Worm (Caenorhabditis elegans) whole organism, L4 larva: Measurements from ENCODE around the gene Y102A11A.3.

Experiments
- F10B5.3 ChIP-seq: sonication (generic microtip); optimal IDR thresholded peaks from 2 replicates; lab custom pipeline; 2016; ENCODE audit warnings: mild to moderate bottlenecking, missing genetic modification characterization, missing compliant biosample characterization
- F49E8.2 ChIP-seq: sonication (generic microtip); optimal IDR thresholded peaks from 2 replicates; lab custom pipeline; 2016; ENCODE audit warnings: missing compliant biosample characterization, mild to moderate bottlenecking, missing genetic modification characterization, borderline replicate concordance
- Y5F2A.4 ChIP-seq: fragments of 200-800 bp; sonication (Bioruptor generic); optimal IDR thresholded peaks from 2 replicates; lab custom pipeline; 2018; ENCODE audit warnings: mild to moderate bottlenecking, missing genetic modification characterization, missing compliant biosample characterization
- Y75B8A.6 ChIP-seq: fragments of 200-800 bp; sonication (Bioruptor generic); IDR thresholded peaks from 2 replicates; pipeline ENCODE4 v1.3.6; 2022; ENCODE audit warnings: missing genetic modification reagents, missing genetic modification characterization, missing compliant biosample characterization
- ZK337.2 ChIP-seq: fragments of 200-800 bp; sonication (Bioruptor generic); IDR thresholded peaks from 2 replicates; pipeline ENCODE4 v1.3.6; 2022; ENCODE audit warnings: missing genetic modification reagents, missing genetic modification characterization, missing compliant biosample characterization
- ZK546.5 ChIP-seq, 2 experiments: sonication (generic microtip); optimal IDR thresholded peaks; 2 replicates each; lab custom pipeline; 2017; ENCODE audit warnings: missing biosample characterization in 2 of 2, missing genetic modification characterization in 2 of 2
- aha-1 ChIP-seq: fragments of 150-350 bp; peaks from one replicate; lab custom pipeline; 2014; ENCODE audit warnings: missing biosample characterization, missing genetic modification characterization
- ceh-62 ChIP-seq: sonication (generic microtip); optimal IDR thresholded peaks from 2 replicates; lab custom pipeline; 2017; ENCODE audit warnings: missing biosample characterization, missing genetic modification characterization
- ceh-82 ChIP-seq: sonication (generic microtip); optimal IDR thresholded peaks from 2 replicates; lab custom pipeline; 2017; ENCODE audit warnings: missing biosample characterization, missing genetic modification characterization
- cey-2 ChIP-seq: sonication (generic microtip); optimal IDR thresholded peaks from 3 replicates; lab custom pipeline; 2017; ENCODE audit warnings: missing genetic modification characterization, mild to moderate bottlenecking, missing compliant biosample characterization, antibody characterized with exemption, borderline replicate concordance; ENCODE audit not compliant: insufficient read depth
- daf-12 ChIP-seq: fragments of 150-350 bp; optimal IDR thresholded peaks from 2 replicates; lab custom pipeline; 2014; ENCODE audit warnings: missing biosample characterization, missing genetic modification reagents, missing genetic modification characterization
- dmd-6 ChIP-seq: fragments of 200-800 bp; sonication (Bioruptor generic); IDR thresholded peaks from 2 replicates; pipeline ENCODE4 v1.3.6; 2022; ENCODE audit warnings: missing genetic modification reagents, missing genetic modification characterization, missing compliant biosample characterization
- dmd-8 ChIP-seq: fragments of 200-800 bp; sonication (Bioruptor generic); IDR thresholded peaks from 2 replicates; pipeline ENCODE4 v1.3.6; 2022; ENCODE audit warnings: missing genetic modification characterization, missing compliant biosample characterization
- dpl-1 ChIP-seq: fragments of 150-350 bp; optimal IDR thresholded peaks from 2 replicates; lab custom pipeline; 2014; ENCODE audit warnings: missing biosample characterization, missing genetic modification reagents, missing genetic modification characterization
- dve-1 ChIP-seq: sonication (generic microtip); optimal IDR thresholded peaks from 2 replicates; lab custom pipeline; 2017; ENCODE audit warnings: antibody characterized with exemption, mild to moderate bottlenecking, missing genetic modification characterization, missing compliant biosample characterization; ENCODE audit not compliant: insufficient read depth
- hif-1 ChIP-seq, 2 experiments: sonication (generic microtip); optimal IDR thresholded peaks; 2 replicates each; lab custom pipeline; 2016 to 2017; ENCODE audit warnings: missing compliant biosample characterization in 2 of 2, missing genetic modification characterization in 2 of 2, missing genetic modification reagents in 2 of 2, missing genotype in 2 of 2, mild to moderate bottlenecking in 1 of 2
- lim-7 ChIP-seq: fragments of 200-800 bp; sonication (Bioruptor generic); IDR thresholded peaks from 2 replicates; pipeline ENCODE4 v1.3.6; 2022; ENCODE audit warnings: missing genetic modification characterization, missing compliant biosample characterization
- madf-5 ChIP-seq, 2 experiments: fragments of 200-800 bp; sonication (Bioruptor generic); IDR thresholded peaks; 2 replicates each; pipeline ENCODE4 v1.3.6; 2022; ENCODE audit warnings: missing compliant biosample characterization in 2 of 2, missing genetic modification characterization in 2 of 2
- madf-9 ChIP-seq: fragments of 200-800 bp; sonication (Bioruptor generic); conservative IDR thresholded peaks from 2 replicates; pipeline ENCODE4 v1.3.6; 2022; ENCODE audit warnings: missing genetic modification reagents, missing genetic modification characterization, missing compliant biosample characterization
- nhr-102 ChIP-seq: sonication (generic microtip); optimal IDR thresholded peaks from 2 replicates; lab custom pipeline; 2016; ENCODE audit warnings: mild to moderate bottlenecking, missing genetic modification characterization, moderate library complexity, missing compliant biosample characterization
- nhr-11 ChIP-seq: fragments of 150-350 bp; optimal IDR thresholded peaks from 2 replicates; lab custom pipeline; 2014; ENCODE audit warnings: missing biosample characterization, missing genetic modification characterization
- nhr-28 ChIP-seq: fragments of 150-350 bp; optimal IDR thresholded peaks from 2 replicates; lab custom pipeline; 2014; ENCODE audit warnings: missing biosample characterization, missing genetic modification characterization
- nhr-41 ChIP-seq: fragments of 200-800 bp; sonication (Bioruptor generic); IDR thresholded peaks from 2 replicates; pipeline ENCODE4 v1.3.6; 2022; ENCODE audit warnings: missing genetic modification reagents, missing genetic modification characterization, missing compliant biosample characterization
- nhr-77 ChIP-seq: fragments of 150-350 bp; optimal IDR thresholded peaks from 2 replicates; lab custom pipeline; 2014; ENCODE audit warnings: missing biosample characterization, missing genetic modification characterization
- pha-4 ChIP-seq, 2 experiments: fragments of 150-350 bp in 1 of 2; fragments of 200-800 bp in 1 of 2; sonication (Bioruptor generic) in 1 of 2; IDR thresholded peaks in 1 of 2; optimal IDR thresholded peaks in 1 of 2; 2 replicates each; pipeline versions ENCODE4 v1.3.6 to Lab custom; 2014 to 2022; ENCODE audit warnings: missing genetic modification characterization in 2 of 2, missing genetic modification reagents in 2 of 2, missing biosample characterization in 1 of 2, missing compliant biosample characterization in 1 of 2
- rbr-2 ChIP-seq: sonication (generic microtip); optimal IDR thresholded peaks from 2 replicates; lab custom pipeline; 2016; ENCODE audit warnings: missing genotype, missing genetic modification characterization, missing compliant biosample characterization
- sdz-12 ChIP-seq: fragments of 200-800 bp; sonication (Bioruptor generic); optimal IDR thresholded peaks from 2 replicates; lab custom pipeline; 2018; ENCODE audit warnings: mild to moderate bottlenecking, missing genetic modification characterization, missing compliant biosample characterization
- spr-1 ChIP-seq: sonication (generic microtip); optimal IDR thresholded peaks from 2 replicates; lab custom pipeline; 2016; ENCODE audit warnings: mild to moderate bottlenecking, missing genetic modification characterization, missing compliant biosample characterization
- tra-1 ChIP-seq: fragments of 200-800 bp; sonication (Bioruptor generic); IDR thresholded peaks from 2 replicates; pipeline ENCODE4 v1.3.6; 2022; ENCODE audit warnings: missing genetic modification reagents, missing genetic modification characterization, missing compliant biosample characterization
- unc-62 ChIP-seq, 3 experiments: fragments of 150-350 bp in 1 of 3; sonication (generic microtip); optimal IDR thresholded peaks in 2 of 3; peaks in 1 of 3; 1 replicate in 1 of 3; 2 replicates in 2 of 3; lab custom pipeline; 2014 to 2017; ENCODE audit warnings: missing biosample characterization in 3 of 3, missing genetic modification characterization in 3 of 3, missing genetic modification reagents in 3 of 3, missing genotype in 1 of 3
- ztf-7 ChIP-seq: fragments of 150-350 bp; optimal IDR thresholded peaks from 2 replicates; lab custom pipeline; 2014; ENCODE audit warnings: missing biosample characterization, missing genetic modification characterization

The Y102A11A.3 gene

DNA sequence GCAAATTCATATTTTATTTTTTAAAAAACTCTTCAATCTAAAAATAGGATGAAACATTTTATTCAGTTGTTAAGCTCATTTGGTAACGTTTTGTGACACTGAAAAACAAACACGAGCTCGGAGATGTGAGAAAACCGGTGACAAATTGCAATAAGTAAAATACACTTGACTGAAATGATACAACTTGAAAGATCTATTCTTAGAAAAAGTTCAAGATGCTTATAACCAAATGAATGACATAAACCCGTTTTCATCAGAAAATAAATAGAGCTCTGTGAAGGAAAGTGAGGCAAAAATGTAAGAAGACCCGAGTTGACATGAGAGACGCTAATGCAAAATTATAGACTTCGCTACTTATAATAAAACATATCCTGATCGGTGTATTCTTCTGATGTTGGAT is 20.4 kb downstream of the Y102A11A.3 start, which contains the start of gene smex-2:
Gene smex-2, minus strand, starts transcription at position 101 of the 400 bp plus-strand sequence.
- TF ChIP-seq dmd-6 (no peak), tra-1 (GFP tag; lab: Robert Waterston, UW) (no peak), nhr-102 (tag; lab: Kevin White, UChicago) (no peak), dve-1 (tag; lab: Kevin White, UChicago) (no peak), nhr-28 (tag; lab: Kevin White, UChicago) (no peak), hif-1 (tag; optimal IDR thresholded peaks at IDR 0.05; lab: Kevin White, UChicago) (no peak), Y5F2A.4 (GFP tag; lab: Kevin White, UChicago) (no peak), ceh-62 (tag; lab: Kevin White, UChicago) (no peak), Y75B8A.6 (GFP tag; lab: Robert Waterston, UW) (no peak)

DNA sequence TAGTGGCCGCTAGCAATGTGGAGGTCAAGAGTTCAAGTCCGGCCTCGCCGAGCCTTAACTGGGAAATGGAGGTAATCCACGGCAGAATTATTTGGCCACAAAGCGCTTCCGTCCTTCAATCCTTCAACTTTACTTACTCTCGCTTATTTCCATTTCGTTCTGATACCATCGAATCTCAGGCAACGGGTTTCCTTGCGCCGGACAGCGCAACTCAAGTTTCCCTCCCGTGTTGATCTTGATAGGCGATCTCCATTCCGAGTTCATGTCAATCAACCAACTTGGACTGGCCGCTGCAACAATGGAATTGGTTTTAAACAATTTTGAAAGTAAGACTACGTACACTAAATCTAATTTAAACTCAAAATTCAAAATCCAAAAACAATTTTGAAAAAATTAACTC is 21.9 kb downstream of the Y102A11A.3 start:
- peak in 1 of 2 experiments; percentile 70 for TF ChIP-seq unc-62 (GFP tag; optimal IDR thresholded peaks at IDR 0.05 in 1 of 2; lab: Kevin White, UChicago)
- no peak for TF ChIP-seq unc-62 (tag; optimal IDR thresholded peaks at IDR 0.05; lab: Kevin White, UChicago)
- no peak for TF ChIP-seq nhr-11 (tag; lab: Kevin White, UChicago)

DNA sequence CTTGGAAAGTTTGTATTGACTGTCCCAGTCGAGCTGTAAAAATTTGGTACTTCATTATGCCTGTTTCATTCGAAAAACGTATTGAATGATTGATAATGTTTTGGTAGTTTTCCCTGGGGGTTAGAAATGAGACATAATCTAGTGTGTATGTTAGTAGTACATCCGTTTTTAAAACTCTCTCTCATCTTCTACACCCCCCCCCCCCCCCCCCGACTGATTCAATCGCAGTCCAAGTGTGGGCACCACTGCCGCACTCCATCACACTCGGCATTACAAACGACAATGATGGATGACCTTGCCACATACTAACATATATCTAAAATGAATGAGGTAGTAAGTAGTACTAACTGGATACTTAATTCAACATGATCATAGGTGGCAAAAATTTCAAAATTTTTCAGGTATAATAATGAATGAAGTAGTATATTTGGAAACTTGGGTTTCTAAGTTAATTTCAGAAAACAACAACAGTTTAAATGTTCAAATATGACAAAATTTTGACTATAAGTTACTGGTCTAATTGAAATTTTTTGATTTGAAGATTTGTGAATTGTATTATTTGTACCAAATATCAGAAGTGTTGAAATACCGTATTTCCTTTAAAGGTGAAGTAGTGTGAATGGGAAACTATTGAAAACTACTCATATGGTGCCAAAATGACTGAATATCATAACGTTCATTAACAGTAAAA is 22.6 kb downstream of the Y102A11A.3 start:
- no peak for TF ChIP-seq ZK337.2 (GFP tag; lab: Robert Waterston, UW)
- peak; percentile 96 for TF ChIP-seq aha-1 (tag; lab: Kevin White, UChicago)
- TF ChIP-seq unc-62 (GFP tag; optimal IDR thresholded peaks at IDR 0.05 in 1 of 2; lab: Kevin White, UChicago), result peak in 1 of 2 experiments; percentile 94
- no peak for TF ChIP-seq unc-62 (tag; optimal IDR thresholded peaks at IDR 0.05; lab: Kevin White, UChicago)
- no peak for TF ChIP-seq ztf-7 (tag; lab: Kevin White, UChicago)

DNA sequence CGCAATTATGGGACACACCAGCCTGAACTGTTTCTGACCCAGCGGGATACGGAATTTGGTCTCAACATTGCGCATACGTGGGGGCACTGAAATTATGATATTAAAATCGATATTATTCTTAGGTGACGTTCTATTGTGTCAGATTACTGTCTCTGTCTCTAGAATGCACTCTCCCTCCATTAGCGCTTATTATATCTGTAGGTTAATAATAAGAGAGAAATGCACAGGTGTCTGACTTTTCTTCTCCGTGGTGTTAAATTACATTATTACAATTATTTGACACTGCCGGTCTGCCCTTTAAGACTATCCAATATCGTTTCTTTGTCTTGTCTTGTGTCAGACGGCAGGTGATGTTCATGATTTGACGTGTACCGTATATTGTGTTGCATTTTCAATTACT is 23.7 kb downstream of the Y102A11A.3 start:
- TF ChIP-seq Y5F2A.4 (GFP tag; lab: Kevin White, UChicago) (no peak), daf-12 (tag; lab: Kevin White, UChicago) (no peak), F10B5.3 (tag; lab: Kevin White, UChicago) (no peak), ceh-82 (tag; lab: Kevin White, UChicago) (no peak), spr-1 (tag; lab: Kevin White, UChicago) (no peak), ZK546.5 (tag; optimal IDR thresholded peaks at IDR 0.05; lab: Kevin White, UChicago) (no peak), tra-1 (GFP tag; lab: Robert Waterston, UW) (no peak), sdz-12 (GFP tag; lab: Kevin White, UChicago) (no peak), ztf-7 (tag; lab: Kevin White, UChicago) (no peak), nhr-11 (tag; lab: Kevin White, UChicago) (no peak), madf-9 (no peak), unc-62 (GFP tag; optimal IDR thresholded peaks at IDR 0.05 in 1 of 2; lab: Kevin White, UChicago) (no peak), unc-62 (tag; optimal IDR thresholded peaks at IDR 0.05; lab: Kevin White, UChicago) (no peak), ceh-62 (tag; lab: Kevin White, UChicago) (no peak), nhr-41 (GFP tag; lab: Robert Waterston, UW) (no peak), rbr-2 (tag; lab: Kevin White, UChicago) (no peak), dmd-8 (no peak)

DNA sequence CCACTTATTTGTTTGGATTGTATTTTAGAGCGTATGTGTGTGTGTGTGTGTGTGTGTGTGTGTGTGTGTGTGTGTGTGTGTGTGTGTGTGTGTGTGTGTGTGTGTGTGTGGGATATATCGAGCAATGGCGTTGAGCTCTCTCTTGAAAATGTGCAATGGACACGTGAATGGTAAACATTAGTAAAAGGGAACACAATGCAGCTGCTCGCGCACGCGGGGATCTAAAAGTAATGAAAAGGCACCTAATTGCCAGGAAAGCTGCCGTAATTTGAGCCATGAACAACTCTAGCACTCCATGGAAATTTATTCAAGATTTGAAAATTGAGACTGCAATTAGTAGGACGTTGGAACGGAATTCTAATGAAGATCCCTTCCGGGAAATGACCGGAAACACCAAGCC is 24.3 kb downstream of the Y102A11A.3 start:
- no peak for TF ChIP-seq nhr-77
- no peak for TF ChIP-seq pha-4 (GFP tag; IDR thresholded peaks at IDR 0.05; lab: Robert Waterston, UW)
- no peak for TF ChIP-seq pha-4 (tag; optimal IDR thresholded peaks at IDR 0.05; lab: Kevin White, UChicago)
- no peak for TF ChIP-seq dpl-1 (GFP tag; lab: Kevin White, UChicago)
- no peak for TF ChIP-seq madf-5 (GFP tag; IDR thresholded peaks at IDR 0.05; lab: Robert Waterston, UW)
- no peak for TF ChIP-seq daf-12 (tag; lab: Kevin White, UChicago)
- no peak for TF ChIP-seq ceh-82 (tag; lab: Kevin White, UChicago)
- no peak for TF ChIP-seq lim-7 (GFP tag; lab: Robert Waterston, UW)
- no peak for TF ChIP-seq cey-2 (tag; lab: Kevin White, UChicago)
- TF ChIP-seq F49E8.2 (tag; lab: Kevin White, UChicago), result no peak
- TF ChIP-seq, all 104 proteins: peak for 0
